Worm (Caenorhabditis elegans) whole organism, L4 larva: ENCODE results near the gene memb-1.

ENCODE experiments used
- D1046.2 ChIP-seq: fragments of 200-800 bp; sonication (Bioruptor generic); IDR thresholded peaks from 2 replicates; pipeline ENCODE4 v1.3.6; 2022; ENCODE audit warnings: missing genetic modification characterization, missing compliant biosample characterization
- F10B5.3 ChIP-seq: sonication (generic microtip); optimal IDR thresholded peaks from 2 replicates; lab custom pipeline; 2016; ENCODE audit warnings: mild to moderate bottlenecking, missing genetic modification characterization, missing compliant biosample characterization
- F37D6.2 ChIP-seq: sonication (generic microtip); optimal IDR thresholded peaks from 2 replicates; lab custom pipeline; 2016; ENCODE audit warnings: mild to moderate bottlenecking, missing genetic modification characterization, missing compliant biosample characterization
- F44E2.7 ChIP-seq: fragments of 200-800 bp; sonication (Bioruptor generic); IDR thresholded peaks from 2 replicates; pipeline ENCODE4 v2.1.2; 2022; ENCODE audit warnings: missing genetic modification characterization, missing compliant biosample characterization
- R02D3.7 ChIP-seq: fragments of 150-350 bp; sonication (generic microtip); optimal IDR thresholded peaks from 3 replicates; lab custom pipeline; 2014; ENCODE audit warnings: missing biosample characterization, missing genetic modification characterization
- Y75B8A.6 ChIP-seq: fragments of 200-800 bp; sonication (Bioruptor generic); IDR thresholded peaks from 2 replicates; pipeline ENCODE4 v1.3.6; 2022; ENCODE audit warnings: missing genetic modification reagents, missing genetic modification characterization, missing compliant biosample characterization
- ZK337.2 ChIP-seq: fragments of 200-800 bp; sonication (Bioruptor generic); IDR thresholded peaks from 2 replicates; pipeline ENCODE4 v1.3.6; 2022; ENCODE audit warnings: missing genetic modification reagents, missing genetic modification characterization, missing compliant biosample characterization
- ZK546.5 ChIP-seq, 2 experiments: sonication (generic microtip); optimal IDR thresholded peaks; 2 replicates each; lab custom pipeline; 2017; ENCODE audit warnings: missing biosample characterization in 2 of 2, missing genetic modification characterization in 2 of 2
- aha-1 ChIP-seq: fragments of 150-350 bp; peaks from one replicate; lab custom pipeline; 2014; ENCODE audit warnings: missing biosample characterization, missing genetic modification characterization
- ceh-20 ChIP-seq: fragments of 200-800 bp; sonication (Bioruptor generic); IDR thresholded peaks from 2 replicates; pipeline ENCODE4 v1.3.6; 2022; ENCODE audit warnings: missing genetic modification reagents, missing genetic modification characterization, missing compliant biosample characterization
- ceh-44 ChIP-seq: fragments of 200-800 bp; sonication (Bioruptor generic); IDR thresholded peaks from 2 replicates; pipeline ENCODE4 v1.3.6; 2022; ENCODE audit warnings: missing genetic modification reagents, missing genetic modification characterization, missing compliant biosample characterization
- cey-2 ChIP-seq: sonication (generic microtip); optimal IDR thresholded peaks from 3 replicates; lab custom pipeline; 2017; ENCODE audit warnings: missing genetic modification characterization, mild to moderate bottlenecking, missing compliant biosample characterization, antibody characterized with exemption, borderline replicate concordance; ENCODE audit not compliant: insufficient read depth
- daf-12 ChIP-seq: fragments of 150-350 bp; optimal IDR thresholded peaks from 2 replicates; lab custom pipeline; 2014; ENCODE audit warnings: missing biosample characterization, missing genetic modification reagents, missing genetic modification characterization
- daf-16 ChIP-seq, 3 experiments: sonication (generic microtip); optimal IDR thresholded peaks; 2 replicates each; lab custom pipeline; 2016 to 2017; ENCODE audit warnings: missing genetic modification characterization in 3 of 3, missing genetic modification reagents in 3 of 3, mild to moderate bottlenecking in 2 of 3, missing compliant biosample characterization in 2 of 3, missing biosample characterization in 1 of 3, moderate library complexity in 1 of 3
- dmd-6 ChIP-seq: fragments of 200-800 bp; sonication (Bioruptor generic); IDR thresholded peaks from 2 replicates; pipeline ENCODE4 v1.3.6; 2022; ENCODE audit warnings: missing genetic modification reagents, missing genetic modification characterization, missing compliant biosample characterization
- dmd-9 ChIP-seq: fragments of 200-800 bp; sonication (Bioruptor generic); IDR thresholded peaks from 2 replicates; pipeline ENCODE4 v1.3.6; 2022; ENCODE audit warnings: missing genetic modification reagents, missing genetic modification characterization, missing compliant biosample characterization
- duxl-1 ChIP-seq: sonication (generic microtip); optimal IDR thresholded peaks from 2 replicates; lab custom pipeline; 2016; ENCODE audit warnings: mild to moderate bottlenecking, missing genetic modification characterization, moderate library complexity, missing compliant biosample characterization; ENCODE audit not compliant: poor library complexity
- dve-1 ChIP-seq: sonication (generic microtip); optimal IDR thresholded peaks from 2 replicates; lab custom pipeline; 2017; ENCODE audit warnings: antibody characterized with exemption, mild to moderate bottlenecking, missing genetic modification characterization, missing compliant biosample characterization; ENCODE audit not compliant: insufficient read depth
- egl-27 ChIP-seq: sonication (generic microtip); optimal IDR thresholded peaks from 3 replicates; lab custom pipeline; 2017; ENCODE audit warnings: missing biosample characterization, missing genetic modification reagents, missing genetic modification characterization
- hlh-11 ChIP-seq: fragments of 200-800 bp; sonication (Bioruptor generic); optimal IDR thresholded peaks from 2 replicates; lab custom pipeline; 2018; ENCODE audit warnings: mild to moderate bottlenecking, missing genetic modification characterization, missing compliant biosample characterization
- hlh-30 ChIP-seq: sonication (generic microtip); optimal IDR thresholded peaks from 2 replicates; lab custom pipeline; 2017; ENCODE audit warnings: antibody characterized with exemption, mild to moderate bottlenecking, missing genetic modification characterization, missing compliant biosample characterization; ENCODE audit not compliant: insufficient read depth
- hmg-1.1 ChIP-seq: fragments of 200-800 bp; sonication (Bioruptor generic); IDR thresholded peaks from 2 replicates; pipeline ENCODE4 v1.3.6; 2022; ENCODE audit warnings: missing genetic modification reagents, missing genetic modification characterization, missing compliant biosample characterization
- lim-7 ChIP-seq: fragments of 200-800 bp; sonication (Bioruptor generic); IDR thresholded peaks from 2 replicates; pipeline ENCODE4 v1.3.6; 2022; ENCODE audit warnings: missing genetic modification characterization, missing compliant biosample characterization
- lin-13 ChIP-seq: fragments of 150-350 bp; optimal IDR thresholded peaks from 2 replicates; lab custom pipeline; 2014; ENCODE audit warnings: missing biosample characterization, missing genetic modification reagents, missing genetic modification characterization
- madf-5 ChIP-seq, 2 experiments: fragments of 200-800 bp; sonication (Bioruptor generic); IDR thresholded peaks; 2 replicates each; pipeline ENCODE4 v1.3.6; 2022; ENCODE audit warnings: missing compliant biosample characterization in 2 of 2, missing genetic modification characterization in 2 of 2
- mep-1 ChIP-seq: fragments of 150-350 bp; sonication (generic microtip); optimal IDR thresholded peaks from 3 replicates; lab custom pipeline; 2014; ENCODE audit warnings: missing biosample characterization, missing genetic modification characterization
- mxl-2 ChIP-seq: fragments of 200-800 bp; sonication (Bioruptor generic); conservative IDR thresholded peaks from 2 replicates; pipeline ENCODE4 v1.3.6; 2022; ENCODE audit warnings: missing genetic modification reagents, missing genetic modification characterization, missing compliant biosample characterization
- nhr-25 ChIP-seq: sonication (generic microtip); optimal IDR thresholded peaks from 2 replicates; lab custom pipeline; 2017; ENCODE audit warnings: missing genetic modification characterization, mild to moderate bottlenecking, missing compliant biosample characterization, antibody characterized with exemption, moderate library complexity, borderline replicate concordance; ENCODE audit not compliant: insufficient read depth
- nhr-28 ChIP-seq: fragments of 150-350 bp; optimal IDR thresholded peaks from 2 replicates; lab custom pipeline; 2014; ENCODE audit warnings: missing biosample characterization, missing genetic modification characterization
- nhr-48 ChIP-seq: sonication (generic microtip); optimal IDR thresholded peaks from 2 replicates; lab custom pipeline; 2016; ENCODE audit warnings: mild to moderate bottlenecking, missing genetic modification characterization, missing compliant biosample characterization
- nhr-6 ChIP-seq: fragments of 150-350 bp; optimal IDR thresholded peaks from 2 replicates; lab custom pipeline; 2014; ENCODE audit warnings: missing biosample characterization, missing genetic modification characterization
- nhr-76 ChIP-seq: fragments of 150-350 bp; optimal IDR thresholded peaks from 2 replicates; lab custom pipeline; 2014; ENCODE audit warnings: missing biosample characterization, missing genetic modification characterization
- php-3 ChIP-seq: fragments of 200-800 bp; sonication (Bioruptor generic); IDR thresholded peaks from 2 replicates; pipeline ENCODE4 v1.3.6; 2022; ENCODE audit warnings: missing genetic modification reagents, missing genetic modification characterization, missing compliant biosample characterization
- pqm-1 ChIP-seq: sonication (generic microtip); optimal IDR thresholded peaks from 2 replicates; lab custom pipeline; 2017; ENCODE audit warnings: missing biosample characterization, missing genetic modification characterization
- set-16 ChIP-seq: fragments of 200-800 bp; sonication (Bioruptor generic); IDR thresholded peaks from 2 replicates; pipeline ENCODE4 v1.3.6; 2022; ENCODE audit warnings: missing genetic modification reagents, missing genetic modification characterization, missing compliant biosample characterization
- skn-1 ChIP-seq: fragments of 150-350 bp; optimal IDR thresholded peaks from 2 replicates; lab custom pipeline; 2014; ENCODE audit warnings: missing biosample characterization, missing genetic modification characterization
- snpc-4 ChIP-seq: fragments of 150-350 bp; optimal IDR thresholded peaks from 2 replicates; lab custom pipeline; 2014; ENCODE audit warnings: missing biosample characterization, missing genetic modification characterization
- spr-1 ChIP-seq: sonication (generic microtip); optimal IDR thresholded peaks from 2 replicates; lab custom pipeline; 2016; ENCODE audit warnings: mild to moderate bottlenecking, missing genetic modification characterization, missing compliant biosample characterization
- vab-7 ChIP-seq: fragments of 200-800 bp; sonication (Bioruptor generic); IDR thresholded peaks from 2 replicates; pipeline ENCODE4 v1.3.6; 2022; ENCODE audit warnings: missing genetic modification reagents, missing genetic modification characterization, missing compliant biosample characterization
- ztf-7 ChIP-seq: fragments of 150-350 bp; optimal IDR thresholded peaks from 2 replicates; lab custom pipeline; 2014; ENCODE audit warnings: missing biosample characterization, missing genetic modification characterization

Gene memb-1

DNA sequence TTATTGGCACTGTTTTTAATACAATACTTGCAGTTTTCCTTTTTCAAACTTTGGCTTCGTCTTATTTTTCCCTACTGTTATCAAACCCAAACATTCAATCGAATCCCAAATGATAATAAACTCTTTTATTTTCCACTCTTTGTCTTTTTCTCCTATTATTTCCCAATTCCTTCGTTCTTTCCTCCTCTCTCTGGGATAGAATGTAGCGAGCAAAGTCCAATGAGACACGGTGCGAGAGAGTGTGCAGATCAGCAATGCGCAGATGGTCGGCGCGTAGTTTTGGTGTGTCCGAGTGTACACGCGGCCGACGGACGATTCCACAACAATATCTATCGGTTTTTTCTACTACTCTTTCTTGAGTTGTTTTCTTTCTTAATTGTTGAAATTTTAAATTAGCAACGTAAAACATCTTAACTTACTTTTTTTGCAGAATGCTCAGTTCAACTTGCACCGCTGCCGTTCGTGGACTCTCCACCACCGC is 10.3 kb downstream of the memb-1 start, which contains the start of gene B0272.3 (continued):
- TF ChIP-seq nhr-48 (tag; lab: Kevin White, UChicago) (peak; percentile 44), spr-1 (peak; percentile 2)

DNA sequence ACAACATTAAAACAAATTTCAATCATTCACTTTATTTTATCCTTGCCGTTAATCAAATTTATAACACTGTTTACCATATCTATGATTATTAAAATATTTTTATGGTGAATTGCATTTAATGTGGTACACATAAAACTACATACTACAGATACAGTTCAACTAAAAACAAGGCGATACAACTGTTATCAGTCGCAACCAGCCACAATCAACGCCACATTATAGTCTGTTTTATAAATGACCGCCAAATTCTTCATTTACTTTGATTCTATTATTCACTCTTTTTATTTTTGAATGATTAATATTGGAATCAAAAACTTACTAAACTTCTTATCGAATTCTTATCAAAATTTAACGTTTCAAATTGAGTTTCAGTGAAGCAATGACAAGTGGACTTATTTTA is 13.3 kb downstream of the memb-1 start, which contains the start of gene B0272.4:
TSS of gene B0272.4 (plus strand) at position 373 of the 400 bp plus-strand sequence.
- TF ChIP-seq hmg-1.1 (GFP tag; lab: Robert Waterston, UW) = no peak
- peak; percentile 96 for TF ChIP-seq php-3 (GFP tag; lab: Robert Waterston, UW)
- TF ChIP-seq duxl-1 (tag; lab: Kevin White, UChicago) = no peak
- no peak for TF ChIP-seq daf-16 (GFP tag; optimal IDR thresholded peaks at IDR 0.05; lab: Kevin White, UChicago)
- TF ChIP-seq daf-16 (tag; optimal IDR thresholded peaks at IDR 0.05; lab: Kevin White, UChicago) = peak; percentile 95
- peak; percentile 47 for TF ChIP-seq hlh-11 (tag; lab: Kevin White, UChicago)
- no peak for TF ChIP-seq ceh-44
- peak; percentile 35 for TF ChIP-seq mep-1 (tag; lab: Kevin White, UChicago)
- no peak for TF ChIP-seq R02D3.7
- no peak for TF ChIP-seq nhr-48 (tag; lab: Kevin White, UChicago)
- no peak for TF ChIP-seq F37D6.2
- TF ChIP-seq pqm-1 (tag; lab: Kevin White, UChicago) = peak; percentile 63
- TF ChIP-seq lin-13 = no peak
- peak; percentile 76 for TF ChIP-seq dve-1 (tag; lab: Kevin White, UChicago)
- no peak for TF ChIP-seq aha-1 (tag; lab: Kevin White, UChicago)
- no peak for TF ChIP-seq nhr-25
- TF ChIP-seq nhr-28 (tag; lab: Kevin White, UChicago) = peak; percentile 97
- TF ChIP-seq ceh-20 (GFP tag; lab: Robert Waterston, UW) = peak; percentile 44; the same call in 1 of the 2 replicates
- no peak for TF ChIP-seq vab-7 (GFP tag; lab: Robert Waterston, UW)
- TF ChIP-seq lim-7 (GFP tag; lab: Robert Waterston, UW) = no peak
- no peak for TF ChIP-seq hlh-30 (tag; lab: Kevin White, UChicago)
- peak; percentile 42 for TF ChIP-seq dmd-6
- no peak for TF ChIP-seq F10B5.3 (tag; lab: Kevin White, UChicago)
- no peak for TF ChIP-seq egl-27
- no peak for TF ChIP-seq ZK337.2

DNA sequence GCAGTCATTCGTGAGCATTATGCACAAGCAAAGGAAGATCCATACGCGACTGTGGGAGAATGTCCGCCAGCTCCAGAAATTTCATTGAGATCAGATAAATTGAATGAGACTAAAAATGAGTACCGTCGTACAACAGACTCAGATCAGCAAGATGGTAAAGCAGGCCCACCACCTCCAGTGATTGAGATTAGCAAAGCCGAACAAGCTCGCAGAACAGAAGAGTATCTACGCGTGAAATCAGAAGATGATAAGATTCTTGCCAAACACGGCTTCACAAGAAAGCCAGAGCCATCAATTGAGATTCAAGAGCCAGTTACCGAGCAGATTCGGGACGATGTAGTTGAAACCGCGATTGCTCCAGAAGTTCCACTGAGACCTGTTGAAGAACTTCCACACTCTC is 23.4 kb downstream of the memb-1 start:
- TF ChIP-seq dmd-9 (GFP tag; lab: Robert Waterston, UW) = no peak
- TF ChIP-seq spr-1 = no peak
- TF ChIP-seq ztf-7 (tag; lab: Kevin White, UChicago) = no peak
- no peak for TF ChIP-seq ZK546.5 (tag; optimal IDR thresholded peaks at IDR 0.05; lab: Kevin White, UChicago)
- TF ChIP-seq daf-12 (tag; lab: Kevin White, UChicago) = no peak
- TF ChIP-seq dve-1 (tag; lab: Kevin White, UChicago) = no peak
- no peak for TF ChIP-seq skn-1 (tag; lab: Kevin White, UChicago)
- TF ChIP-seq madf-5 (GFP tag; IDR thresholded peaks at IDR 0.05; lab: Robert Waterston, UW) = no peak
- TF ChIP-seq nhr-76 (tag; lab: Kevin White, UChicago) = no peak
- TF ChIP-seq hlh-11 (tag; lab: Kevin White, UChicago) = no peak
- no peak for TF ChIP-seq set-16 (GFP tag; lab: Robert Waterston, UW)
- TF ChIP-seq F44E2.7 (GFP tag; lab: Robert Waterston, UW) = no peak
- no peak for TF ChIP-seq nhr-6 (tag; lab: Kevin White, UChicago)
- TF ChIP-seq Y75B8A.6 (GFP tag; lab: Robert Waterston, UW) = no peak
- no peak for TF ChIP-seq hlh-30 (tag; lab: Kevin White, UChicago)
- no peak for TF ChIP-seq cey-2 (tag; lab: Kevin White, UChicago)
- no peak for TF ChIP-seq mxl-2 (GFP tag; lab: Robert Waterston, UW)
- TF ChIP-seq snpc-4 = no peak
- TF ChIP-seq D1046.2 (GFP tag; lab: Robert Waterston, UW) = no peak
